Fruit fly (Drosophila melanogaster): ENCODE measurements around the gene CG4768.

Gene CG4768

dm6 chrX:16772882-16773827, 18.8 kb upstream of the CG4768 start (continued):
- TF ChIP-seq rgr (GFP tag; optimal IDR thresholded peaks at IDR 0.05) (peak; percentile 6), Dif (GFP tag; optimal IDR thresholded peaks at IDR 0.05; ENCODE audit: partially characterized antibody) (no peak), Sp1 (GFP tag; optimal IDR thresholded peaks at IDR 0.05) (no peak), Jra (GFP tag; optimal IDR thresholded peaks at IDR 0.05) (no peak)

DNA sequence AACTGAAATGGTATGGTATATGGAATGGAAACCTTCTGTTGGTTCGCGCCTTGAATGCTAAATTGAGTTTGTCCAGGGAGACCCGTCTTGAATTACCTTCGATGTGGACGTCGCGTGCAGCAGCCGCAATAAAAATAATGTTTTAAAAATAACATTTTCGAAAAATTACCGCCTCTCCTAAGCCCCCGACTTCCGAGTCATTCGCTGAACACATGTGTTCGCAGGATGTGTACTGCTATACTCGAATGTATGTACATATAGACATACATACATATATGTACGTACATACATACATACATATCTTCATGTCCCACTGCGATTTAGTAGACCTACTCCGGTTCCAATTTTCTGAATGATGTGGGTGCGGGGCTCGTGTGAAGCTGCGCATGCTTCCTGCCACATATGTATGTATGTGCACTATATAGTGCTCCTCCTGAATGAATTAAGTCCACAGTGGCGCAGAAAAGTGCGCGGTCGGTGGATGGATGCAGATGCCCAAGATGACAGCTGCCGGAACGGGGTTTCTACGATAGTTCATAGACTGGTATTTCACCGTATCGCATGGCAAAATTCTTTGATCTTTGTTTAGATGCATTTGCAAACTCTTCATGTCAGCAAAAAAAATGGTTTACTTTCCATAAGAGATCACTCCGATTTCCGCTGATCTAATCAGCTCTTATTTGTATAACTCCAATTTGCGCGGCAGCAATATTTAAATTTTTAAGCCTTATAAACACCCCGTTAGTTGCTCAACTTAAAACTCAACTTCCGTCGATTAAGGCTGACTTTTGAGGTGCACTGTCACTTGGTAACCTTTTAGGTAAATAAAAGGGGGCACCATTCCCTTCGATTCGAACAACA, 17.5 kb upstream of the CG4768 start:
- TF ChIP-seq Dif (GFP tag; optimal IDR thresholded peaks at IDR 0.05; ENCODE audit: partially characterized antibody), result no peak
- TF ChIP-seq Abd-B (GFP tag; optimal IDR thresholded peaks at IDR 0.05), result no peak
- TF ChIP-seq CG32264 (GFP tag; optimal IDR thresholded peaks at IDR 0.05), result no peak
- TF ChIP-seq HLH106 (tag; optimal IDR thresholded peaks at IDR 0.05), result no peak
- TF ChIP-seq brk (GFP tag; optimal IDR thresholded peaks at IDR 0.05), result no peak
- TF ChIP-seq Mio (GFP tag; optimal IDR thresholded peaks at IDR 0.05), result no peak
- TF ChIP-seq ey (GFP tag; optimal IDR thresholded peaks at IDR 0.05), result no peak
- TF ChIP-seq dsf (GFP tag; optimal IDR thresholded peaks at IDR 0.05; ENCODE audit: borderline replicate concordance), result no peak
- TF ChIP-seq pan (optimal IDR thresholded peaks at IDR 0.05), result no peak
- TF ChIP-seq Hr78 (GFP tag; optimal IDR thresholded peaks at IDR 0.05), result no peak
- TF ChIP-seq h (GFP tag; optimal IDR thresholded peaks at IDR 0.05), result no peak
- no peak for TF ChIP-seq dmrt93B (GFP tag; optimal IDR thresholded peaks at IDR 0.05)
- no peak for TF ChIP-seq dl (GFP tag; optimal IDR thresholded peaks at IDR 0.05; ENCODE audit: insufficient read depth in 1 of 2, partially characterized antibody in 2 of 2)
- TF ChIP-seq rgr (GFP tag; optimal IDR thresholded peaks at IDR 0.05), result no peak
- no peak for TF ChIP-seq sv (GFP tag; optimal IDR thresholded peaks at IDR 0.05)
- no peak for TF ChIP-seq Dfd (GFP tag; optimal IDR thresholded peaks at IDR 0.05)

DNA sequence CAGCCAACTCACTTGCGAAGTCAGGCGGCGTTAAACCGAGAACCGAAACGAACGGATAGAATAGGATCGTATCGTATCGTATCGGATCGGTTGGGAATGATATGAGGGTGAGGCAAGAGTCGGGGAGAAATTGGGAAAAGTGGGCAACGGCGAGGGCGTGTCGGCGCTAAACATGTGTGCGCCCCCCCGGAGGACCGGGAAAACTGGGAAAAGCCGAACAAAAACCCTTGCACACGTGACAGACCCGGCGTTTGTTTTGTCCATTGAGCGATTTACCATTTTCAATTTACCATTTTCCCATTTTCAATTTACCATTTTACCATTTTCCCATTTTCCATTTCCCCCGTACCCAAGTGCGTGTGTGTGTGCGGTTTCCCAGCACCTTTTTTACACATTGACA, 16.8 kb upstream of the CG4768 start:
- TF ChIP-seq OdsH (GFP tag; optimal IDR thresholded peaks at IDR 0.05), result no peak
- no peak for TF ChIP-seq lola (GFP tag; optimal IDR thresholded peaks at IDR 0.05)
- TF ChIP-seq woc (GFP tag; optimal IDR thresholded peaks at IDR 0.05), result no peak
- TF ChIP-seq fru (GFP tag; optimal IDR thresholded peaks at IDR 0.05), result no peak
- no peak for TF ChIP-seq HLH106 (tag; optimal IDR thresholded peaks at IDR 0.05)
- TF ChIP-seq foxo (GFP tag; optimal IDR thresholded peaks at IDR 0.05), result no peak
- no peak for TF ChIP-seq tai (GFP tag; optimal IDR thresholded peaks at IDR 0.05)
- TF ChIP-seq Jra (GFP tag; optimal IDR thresholded peaks at IDR 0.05), result no peak
- TF ChIP-seq Dfd (GFP tag; optimal IDR thresholded peaks at IDR 0.05), result no peak
- TF ChIP-seq brk (GFP tag; optimal IDR thresholded peaks at IDR 0.05), result no peak

DNA sequence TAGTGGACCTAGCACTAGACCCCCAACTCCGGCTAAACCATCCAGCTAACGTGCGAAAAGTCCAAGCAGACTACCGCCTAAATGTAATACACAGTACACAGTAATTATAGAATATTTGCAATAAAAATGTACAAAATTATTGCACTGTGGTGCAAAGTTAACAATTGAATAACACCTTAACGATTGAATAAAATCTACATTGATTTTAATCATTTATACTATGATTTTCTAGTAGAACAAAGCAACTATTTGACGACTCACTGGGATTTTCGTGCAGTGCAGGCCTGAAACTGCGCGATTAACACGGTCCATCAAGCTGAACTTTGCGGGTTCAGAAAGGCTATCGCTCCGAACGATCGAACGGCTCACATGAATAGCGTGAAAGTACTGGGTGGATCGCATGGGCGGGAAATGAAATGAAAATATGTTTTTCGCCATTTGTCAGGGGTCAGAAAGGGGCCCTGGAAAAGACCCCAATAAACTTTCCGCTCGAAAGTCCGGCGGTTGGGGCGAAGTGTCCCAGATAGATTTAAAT, 13.7 kb upstream of the CG4768 start:
- TF ChIP-seq br (GFP tag; optimal IDR thresholded peaks at IDR 0.05) (no peak), N (GFP tag; optimal IDR thresholded peaks at IDR 0.05) (no peak), Hr83 (GFP tag; optimal IDR thresholded peaks at IDR 0.05; ENCODE audit: poor library complexity, severe bottlenecking) (no peak), dl (GFP tag; optimal IDR thresholded peaks at IDR 0.05; ENCODE audit: insufficient read depth in 1 of 2, partially characterized antibody in 2 of 2) (no peak), sv (GFP tag; optimal IDR thresholded peaks at IDR 0.05) (no peak), sage (GFP tag; optimal IDR thresholded peaks at IDR 0.05) (no peak), dsf (GFP tag; optimal IDR thresholded peaks at IDR 0.05; ENCODE audit: borderline replicate concordance) (no peak), CG9705 (GFP tag; optimal IDR thresholded peaks at IDR 0.05) (no peak), Hnf4 (GFP tag; optimal IDR thresholded peaks at IDR 0.05) (no peak), Abd-B (GFP tag; optimal IDR thresholded peaks at IDR 0.05) (no peak), dmrt93B (GFP tag; optimal IDR thresholded peaks at IDR 0.05) (no peak), woc (GFP tag; optimal IDR thresholded peaks at IDR 0.05) (no peak), CrebA (GFP tag; optimal IDR thresholded peaks at IDR 0.05; ENCODE audit: borderline replicate concordance) (no peak), usp (GFP tag; optimal IDR thresholded peaks at IDR 0.05) (no peak), tai (GFP tag; optimal IDR thresholded peaks at IDR 0.05) (no peak), CG32264 (GFP tag; optimal IDR thresholded peaks at IDR 0.05) (no peak), Hr78 (GFP tag; optimal IDR thresholded peaks at IDR 0.05) (no peak), pan (optimal IDR thresholded peaks at IDR 0.05) (no peak), HLH106 (tag; optimal IDR thresholded peaks at IDR 0.05) (no peak), ey (GFP tag; optimal IDR thresholded peaks at IDR 0.05) (no peak)

All from whole organism, wandering third instar larva.